5 worm cellular contexts compared by ENCODE assay signal in the genomic region with DNA sequence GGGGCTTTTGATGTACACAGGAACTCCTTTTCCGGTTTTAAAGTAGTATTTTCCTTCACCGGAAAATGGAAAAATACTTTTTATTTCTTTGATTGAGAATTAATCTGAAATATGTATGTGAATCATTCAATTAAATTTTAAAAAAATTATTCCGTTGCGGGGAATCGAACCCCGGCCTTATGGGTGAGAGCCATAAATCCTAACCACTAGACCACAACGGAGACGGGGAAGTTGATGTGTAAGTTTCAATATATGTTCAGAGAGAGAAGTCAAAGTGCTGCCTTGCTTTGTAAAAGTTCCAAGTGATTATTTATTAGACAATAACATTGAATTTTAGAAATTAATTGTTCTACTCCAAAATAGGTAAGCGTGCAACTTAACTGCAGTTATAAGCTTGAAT.
TF ChIP-seq lines count a peak whose summit lies in the region.

No protein-coding gene starts in this region.

TF ChIP-seq in whole organism, L1 larva, 84 proteins besides CTCF, POLR2A, EP300 and RAD21 (continues in another document):
- TF ChIP-seq mep-1 (tag; optimal IDR thresholded peaks at IDR 0.05; lab: Kevin White, UChicago) (peak; percentile 22), tbx-2 (tag; optimal IDR thresholded peaks at IDR 0.05; lab: Kevin White, UChicago) (peak; percentile 12), lir-3 (tag; optimal IDR thresholded peaks at IDR 0.05; lab: Kevin White, UChicago; ENCODE audit: poor library complexity) (peak; percentile 53), nhr-90 (tag; optimal IDR thresholded peaks at IDR 0.05; lab: Kevin White, UChicago; ENCODE audit: poor library complexity) (peak; percentile 50), elt-2 (tag; optimal IDR thresholded peaks at IDR 0.05; lab: Kevin White, UChicago) (peak; percentile 3), lin-14 (GFP tag; optimal IDR thresholded peaks at IDR 0.05; lab: Kevin White, UChicago) (peak; percentile 48), dsc-1 (tag; optimal IDR thresholded peaks at IDR 0.05; lab: Kevin White, UChicago) (peak; percentile 44), ceh-82 (tag; optimal IDR thresholded peaks at IDR 0.05; lab: Kevin White, UChicago) (peak in 1 of 3 experiments; percentile 16), nhr-20 (tag; optimal IDR thresholded peaks at IDR 0.05; lab: Kevin White, UChicago) (peak; percentile 53), irx-1 (tag; optimal IDR thresholded peaks at IDR 0.05; lab: Kevin White, UChicago) (peak; percentile 14), skn-1 (tag; optimal IDR thresholded peaks at IDR 0.05; lab: Kevin White, UChicago) (peak; percentile 23), nhr-47 (tag; optimal IDR thresholded peaks at IDR 0.05; lab: Kevin White, UChicago) (peak; percentile 43), swsn-7 (tag; optimal IDR thresholded peaks at IDR 0.05; lab: Kevin White, UChicago) (peak; percentile 25), C04F5.9 (tag; optimal IDR thresholded peaks at IDR 0.05; lab: Kevin White, UChicago) (no peak), lsy-2 (tag; optimal IDR thresholded peaks at IDR 0.05; lab: Kevin White, UChicago) (peak; percentile 7 to 18), lin-35 (GFP tag; optimal IDR thresholded peaks at IDR 0.05; lab: Kevin White, UChicago) (peak in 1 of 2 experiments; percentile 53)

TF ChIP-seq in whole organism, L3 larva, 47 proteins besides CTCF, POLR2A, EP300 and RAD21 (continues in another document):
- TF ChIP-seq zag-1 (tag; optimal IDR thresholded peaks at IDR 0.05; lab: Kevin White, UChicago) (no peak), nhr-43 (tag; optimal IDR thresholded peaks at IDR 0.05; lab: Kevin White, UChicago; ENCODE audit: poor library complexity, severe bottlenecking) (peak; percentile 38), nfya-1 (tag; optimal IDR thresholded peaks at IDR 0.05; lab: Kevin White, UChicago; ENCODE audit: insufficient read depth) (peak; percentile 19), mdl-1 (tag; optimal IDR thresholded peaks at IDR 0.05; lab: Kevin White, UChicago) (no peak), pha-4 (tag; optimal IDR thresholded peaks at IDR 0.05; lab: Kevin White, UChicago) (no peak), aly-2 (tag; optimal IDR thresholded peaks at IDR 0.05; lab: Kevin White, UChicago) (no peak), hmg-11 (tag; optimal IDR thresholded peaks at IDR 0.05; lab: Kevin White, UChicago) (no peak), lin-15B (tag; optimal IDR thresholded peaks at IDR 0.05; lab: Kevin White, UChicago) (no peak), snpc-4 (tag; optimal IDR thresholded peaks at IDR 0.05; lab: Kevin White, UChicago) (peak; percentile 21), egl-27 (tag; optimal IDR thresholded peaks at IDR 0.05; lab: Kevin White, UChicago) (peak; percentile 14), R02D3.7 (tag; optimal IDR thresholded peaks at IDR 0.05; lab: Kevin White, UChicago) (no peak), unc-39 (tag; optimal IDR thresholded peaks at IDR 0.05; lab: Kevin White, UChicago) (no peak), nhr-23 (tag; optimal IDR thresholded peaks at IDR 0.05; lab: Kevin White, UChicago) (peak; percentile 6), sea-2 (GFP tag; optimal IDR thresholded peaks at IDR 0.05; lab: Kevin White, UChicago) (no peak), nhr-28 (tag; optimal IDR thresholded peaks at IDR 0.05; lab: Kevin White, UChicago) (no peak), jun-1 (tag; optimal IDR thresholded peaks at IDR 0.05; lab: Kevin White, UChicago) (peak; percentile 10), elt-3 (tag; optimal IDR thresholded peaks at IDR 0.05; lab: Kevin White, UChicago) (peak in 1 of 3 experiments; percentile 22), mml-1 (tag; optimal IDR thresholded peaks at IDR 0.05; lab: Kevin White, UChicago) (no peak)

TF ChIP-seq in whole organism, early embryonic, 17 proteins besides CTCF, POLR2A, EP300 and RAD21:
- TF ChIP-seq pes-1 (GFP tag; IDR thresholded peaks at IDR 0.05; lab: Robert Waterston, UW) (peak; percentile 71), ama-1 (optimal IDR thresholded peaks at IDR 0.05; lab: Kevin White, UChicago) (no peak), tbx-37 (GFP tag; conservative IDR thresholded peaks at IDR 0.05; lab: Robert Waterston, UW) (peak; percentile 38; the same call in 1 of the 2 replicates), tbx-11 (GFP tag; IDR thresholded peaks at IDR 0.05; lab: Robert Waterston, UW) (peak; percentile 66; the same call in 1 of the 2 replicates), hmg-4 (GFP tag; optimal IDR thresholded peaks at IDR 0.05; lab: Kevin White, UChicago) (no peak), B0310.2 (tag; optimal IDR thresholded peaks at IDR 0.05; lab: Kevin White, UChicago) (no peak), hmbx-1 (tag; optimal IDR thresholded peaks at IDR 0.05; lab: Kevin White, UChicago) (no peak), flt-1 (GFP tag; IDR thresholded peaks at IDR 0.05; lab: Robert Waterston, UW) (0 out of 2 replicates have a peak, but pooled peaks have one; percentile 55), hnd-1 (tag; optimal IDR thresholded peaks at IDR 0.05; lab: Kevin White, UChicago) (peak; percentile 34), tra-4 (tag; optimal IDR thresholded peaks at IDR 0.05; lab: Kevin White, UChicago) (no peak), ets-7 (tag; optimal IDR thresholded peaks at IDR 0.05; lab: Kevin White, UChicago) (no peak), ceh-36 (tag; optimal IDR thresholded peaks at IDR 0.05; lab: Kevin White, UChicago) (no peak)

TF ChIP-seq in whole organism, midembryonic, 9 proteins besides CTCF, POLR2A, EP300 and RAD21:
- no peak for TF ChIP-seq T22C8.4 (GFP tag; IDR thresholded peaks at IDR 0.05; lab: Robert Waterston, UW)
- TF ChIP-seq ztf-29 (GFP tag; IDR thresholded peaks at IDR 0.05; lab: Robert Waterston, UW) = peak; percentile 23; the same call in 1 of the 2 replicates
- TF ChIP-seq flt-1 (GFP tag; IDR thresholded peaks at IDR 0.05; lab: Robert Waterston, UW) = 0 out of 2 replicates have a peak, but pooled peaks have one; percentile 39
- peak; percentile 67 for TF ChIP-seq ztf-23 (GFP tag; IDR thresholded peaks at IDR 0.05; lab: Robert Waterston, UW)
- no peak for TF ChIP-seq klf-2 (GFP tag; conservative IDR thresholded peaks at IDR 0.05; lab: Robert Waterston, UW)
- TF ChIP-seq cog-1 (tag; optimal IDR thresholded peaks at IDR 0.05; lab: Kevin White, UChicago) = no peak
- TF ChIP-seq med-1 (GFP tag; optimal IDR thresholded peaks at IDR 0.05; lab: Kevin White, UChicago; ENCODE audit: insufficient read depth) = peak; percentile 29
- TF ChIP-seq ref-1 (GFP tag; conservative IDR thresholded peaks at IDR 0.05; lab: Robert Waterston, UW) = no peak
- peak; percentile 70 for TF ChIP-seq tab-1 (GFP tag; IDR thresholded peaks at IDR 0.05; lab: Robert Waterston, UW)
TF ChIP-seq in whole organism, midembryonic: peak in this region for 5.

TF ChIP-seq in whole organism, young adult, 124 proteins besides CTCF, POLR2A, EP300 and RAD21 (continues in another document):
- TF ChIP-seq madf-10 (tag; optimal IDR thresholded peaks at IDR 0.05; lab: Kevin White, UChicago) (peak; percentile 60), B0261.1 (tag; optimal IDR thresholded peaks at IDR 0.05; lab: Kevin White, UChicago) (peak; percentile 88), K12H6.12 (tag; optimal IDR thresholded peaks at IDR 0.05; lab: Kevin White, UChicago) (no peak), lin-54 (GFP tag; optimal IDR thresholded peaks at IDR 0.05; lab: Kevin White, UChicago) (peak; percentile 24), snpc-4 (GFP tag; optimal IDR thresholded peaks at IDR 0.05; lab: Kevin White, UChicago) (no peak), snpc-4 (tag; optimal IDR thresholded peaks at IDR 0.05; lab: Kevin White, UChicago) (peak; percentile 0 to 80 (median 70)), rec-8 (tag; optimal IDR thresholded peaks at IDR 0.05; lab: Kevin White, UChicago) (peak; percentile 54 to 80), mel-28 (tag; optimal IDR thresholded peaks at IDR 0.05; lab: Kevin White, UChicago; ENCODE audit: borderline replicate concordance) (no peak), snpc-3.4 (tag; optimal IDR thresholded peaks at IDR 0.05; lab: Kevin White, UChicago) (peak; percentile 29), sdz-38 (tag; optimal IDR thresholded peaks at IDR 0.05; lab: Kevin White, UChicago) (no peak), B0336.3 (GFP tag; IDR thresholded peaks at IDR 0.05; lab: Robert Waterston, UW) (no peak), ceh-100 (GFP tag; IDR thresholded peaks at IDR 0.05; lab: Robert Waterston, UW) (peak; percentile 24; the same call in 1 of the 2 replicates), F57A8.1 (GFP tag; optimal IDR thresholded peaks at IDR 0.05; lab: Kevin White, UChicago) (no peak), ama-1 (optimal IDR thresholded peaks at IDR 0.05; lab: Kevin White, UChicago) (no peak), ama-1 (GFP tag; optimal IDR thresholded peaks at IDR 0.05; lab: Kevin White, UChicago) (peak in 1 of 2 experiments; percentile 87), lsl-1 (GFP tag; optimal IDR thresholded peaks at IDR 0.05; lab: Kevin White, UChicago) (no peak), F10E7.11 (tag; optimal IDR thresholded peaks at IDR 0.05; lab: Kevin White, UChicago) (peak; percentile 43), him-1 (tag; optimal IDR thresholded peaks at IDR 0.05; lab: Kevin White, UChicago) (peak; percentile 69), ceh-40 (GFP tag; IDR thresholded peaks at IDR 0.05; lab: Robert Waterston, UW) (no peak), B0019.2 (GFP tag; conservative IDR thresholded peaks at IDR 0.05; lab: Robert Waterston, UW) (no peak), unc-130 (GFP tag; optimal IDR thresholded peaks at IDR 0.05; lab: Kevin White, UChicago) (peak; percentile 16), lsy-27 (tag; optimal IDR thresholded peaks at IDR 0.05; lab: Kevin White, UChicago; ENCODE audit: borderline replicate concordance, insufficient read depth) (no peak), fkh-3 (tag; optimal IDR thresholded peaks at IDR 0.05; lab: Kevin White, UChicago) (no peak), T26A5.8 (tag; optimal IDR thresholded peaks at IDR 0.05; lab: Kevin White, UChicago) (no peak), die-1 (tag; optimal IDR thresholded peaks at IDR 0.05; lab: Kevin White, UChicago) (peak; percentile 89), lin-26 (GFP tag; IDR thresholded peaks at IDR 0.05; lab: Robert Waterston, UW) (peak; percentile 86), lin-40 (tag; optimal IDR thresholded peaks at IDR 0.05; lab: Kevin White, UChicago) (peak; percentile 28), unc-62 (GFP tag; optimal IDR thresholded peaks at IDR 0.05; lab: Kevin White, UChicago) (no peak), atf-7 (tag; optimal IDR thresholded peaks at IDR 0.05; lab: Kevin White, UChicago) (no peak), lin-35 (GFP tag; optimal IDR thresholded peaks at IDR 0.05; lab: Kevin White, UChicago) (peak in 1 of 3 experiments; percentile 65), nfya-2 (GFP tag; IDR thresholded peaks at IDR 0.05; lab: Robert Waterston, UW) (no peak), nhr-80 (tag; optimal IDR thresholded peaks at IDR 0.05; lab: Kevin White, UChicago) (peak; percentile 13), ekl-4 (GFP tag; IDR thresholded peaks at IDR 0.05; lab: Robert Waterston, UW) (peak; percentile 41; the same call in 1 of the 2 replicates), nfyb-1 (GFP tag; IDR thresholded peaks at IDR 0.05; lab: Robert Waterston, UW) (peak; percentile 43; the same call in 1 of the 2 replicates), rpc-1 (optimal IDR thresholded peaks at IDR 0.05; lab: Kevin White, UChicago) (peak; percentile 93), rpc-1 (tag; optimal IDR thresholded peaks at IDR 0.05; lab: Kevin White, UChicago) (peak; percentile 95)
